Worm (Caenorhabditis elegans) whole organism, L4/young adult: ENCODE results near the gene gad-3.

Source experiments
- W03F9.2 ChIP-seq: fragments of 150-350 bp; optimal IDR thresholded peaks from 2 replicates; lab custom pipeline; 2014; ENCODE audit warnings: missing biosample characterization, missing genetic modification characterization
- him-1 ChIP-seq: sonication (generic microtip); optimal IDR thresholded peaks from 2 replicates; lab custom pipeline; 2016; ENCODE audit warnings: missing genotype, missing genetic modification reagents, missing genetic modification characterization, missing compliant biosample characterization

DNA sequence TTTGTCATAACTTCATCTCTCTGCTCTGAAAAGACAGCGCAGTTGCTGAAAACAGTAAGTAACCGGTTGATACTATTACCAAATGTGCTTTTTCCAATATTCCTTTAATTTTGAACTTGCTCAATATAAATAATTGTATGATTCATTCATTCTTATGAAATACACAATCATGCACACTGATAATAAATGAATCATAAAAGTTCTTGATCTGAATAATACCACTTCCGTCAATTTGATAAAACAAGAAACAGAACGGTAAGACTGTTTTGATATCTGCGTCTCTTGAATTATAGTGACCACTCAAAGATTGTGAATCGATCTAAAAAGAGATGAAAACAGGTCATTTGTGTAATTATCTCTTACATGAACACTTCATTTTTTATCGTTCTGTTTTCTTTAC lies 46.5 kb downstream of the gad-3 start, which contains the start of gene F21C10.4:
- TF ChIP-seq W03F9.2 (no peak), him-1 (tag; lab: Kevin White, UChicago) (no peak)
